Worm (Caenorhabditis elegans) whole organism, young adult: ENCODE data around the gene mpz-5.
A peak's percentile ranks its signal among the peaks of the same experiment; 100 is the strongest.

Source experiments
- B0261.1 ChIP-seq: sonication (generic microtip); optimal IDR thresholded peaks from 2 replicates; lab custom pipeline; 2016; ENCODE audit warnings: mild to moderate bottlenecking, missing genetic modification characterization, moderate library complexity, missing compliant biosample characterization
- D2030.7 ChIP-seq: fragments of 200-800 bp; sonication (Bioruptor generic); IDR thresholded peaks from 2 replicates; pipeline ENCODE4 v1.3.6; 2022; ENCODE audit warnings: missing genetic modification reagents, missing genetic modification characterization, missing compliant biosample characterization
- K12H6.12 ChIP-seq: fragments of 200-800 bp; sonication (Bioruptor generic); optimal IDR thresholded peaks from 2 replicates; lab custom pipeline; 2018; ENCODE audit warnings: mild to moderate bottlenecking, missing genetic modification characterization, missing compliant biosample characterization
- Y56A3A.18 ChIP-seq: fragments of 200-800 bp; sonication (Bioruptor generic); IDR thresholded peaks from 2 replicates; pipeline ENCODE4 v1.3.6; 2022; ENCODE audit warnings: missing genetic modification reagents, missing genetic modification characterization, missing compliant biosample characterization
- atf-7 ChIP-seq: sonication (generic microtip); optimal IDR thresholded peaks from 2 replicates; lab custom pipeline; 2017; ENCODE audit warnings: mild to moderate bottlenecking, missing genetic modification characterization, missing compliant biosample characterization
- attf-3 ChIP-seq: fragments of 200-800 bp; sonication (Bioruptor generic); conservative IDR thresholded peaks from 2 replicates; pipeline ENCODE4 v1.3.6; 2022; ENCODE audit warnings: missing genetic modification reagents, missing genetic modification characterization, missing compliant biosample characterization
- attf-5 ChIP-seq: fragments of 200-800 bp; sonication (Bioruptor generic); optimal IDR thresholded peaks from 2 replicates; lab custom pipeline; 2018; ENCODE audit warnings: mild to moderate bottlenecking, missing genetic modification characterization, missing compliant biosample characterization
- dpff-1 ChIP-seq: sonication (generic microtip); optimal IDR thresholded peaks from 2 replicates; lab custom pipeline; 2017; ENCODE audit warnings: mild to moderate bottlenecking, missing genetic modification characterization, missing compliant biosample characterization
- egl-44 ChIP-seq: fragments of 200-800 bp; sonication (Bioruptor generic); IDR thresholded peaks from 2 replicates; pipeline ENCODE4 v1.3.6; 2022; ENCODE audit warnings: missing genetic modification reagents, missing genetic modification characterization, missing compliant biosample characterization
- egrh-3 ChIP-seq: fragments of 200-800 bp; sonication (Bioruptor generic); IDR thresholded peaks from 2 replicates; pipeline ENCODE4 v1.3.6; 2022; ENCODE audit warnings: missing genetic modification reagents, missing genetic modification characterization, missing compliant biosample characterization
- ekl-4 ChIP-seq: fragments of 200-800 bp; sonication (Bioruptor generic); IDR thresholded peaks from 2 replicates; pipeline ENCODE4 v1.3.6; 2022; ENCODE audit warnings: missing genetic modification reagents, missing genetic modification characterization, missing compliant biosample characterization
- gei-17 ChIP-seq: fragments of 200-800 bp; sonication (Bioruptor generic); optimal IDR thresholded peaks from 2 replicates; lab custom pipeline; 2018; ENCODE audit warnings: mild to moderate bottlenecking, missing genetic modification characterization, missing compliant biosample characterization
- him-1 ChIP-seq: sonication (generic microtip); optimal IDR thresholded peaks from 2 replicates; lab custom pipeline; 2016; ENCODE audit warnings: missing genotype, missing genetic modification reagents, missing genetic modification characterization, missing compliant biosample characterization
- hlh-12 ChIP-seq: sonication (generic microtip); optimal IDR thresholded peaks from 2 replicates; lab custom pipeline; 2016; ENCODE audit warnings: missing genetic modification characterization, missing compliant biosample characterization
- hmg-1.2 ChIP-seq: fragments of 200-800 bp; sonication (Bioruptor generic); IDR thresholded peaks from 2 replicates; pipeline ENCODE4 v1.3.6; 2022; ENCODE audit warnings: missing genetic modification reagents, missing genetic modification characterization, missing compliant biosample characterization
- hmg-20 ChIP-seq: fragments of 200-800 bp; sonication (Bioruptor generic); IDR thresholded peaks from 2 replicates; pipeline ENCODE4 v1.3.6; 2022; ENCODE audit warnings: missing genetic modification reagents, missing genetic modification characterization, missing compliant biosample characterization
- hsf-1 ChIP-seq: fragments of 200-800 bp; sonication (Bioruptor generic); IDR thresholded peaks from 2 replicates; pipeline ENCODE4 v1.3.6; 2022; ENCODE audit warnings: missing genetic modification reagents, missing genetic modification characterization, missing compliant biosample characterization
- lsy-27 ChIP-seq: sonication (generic microtip); optimal IDR thresholded peaks from 2 replicates; lab custom pipeline; 2017; ENCODE audit warnings: missing genetic modification characterization, mild to moderate bottlenecking, missing compliant biosample characterization, antibody characterized with exemption, missing genotype, borderline replicate concordance; ENCODE audit not compliant: insufficient read depth
- madf-3 ChIP-seq: fragments of 200-800 bp; sonication (Bioruptor generic); IDR thresholded peaks from 2 replicates; pipeline ENCODE4 v1.3.6; 2022; ENCODE audit warnings: missing genetic modification reagents, missing genetic modification characterization, missing compliant biosample characterization
- mel-28 ChIP-seq: sonication (generic microtip); optimal IDR thresholded peaks from 2 replicates; lab custom pipeline; 2016; ENCODE audit warnings: borderline replicate concordance, mild to moderate bottlenecking, missing genetic modification characterization, missing compliant biosample characterization
- nhr-80 ChIP-seq: sonication (generic microtip); optimal IDR thresholded peaks from 2 replicates; lab custom pipeline; 2016; ENCODE audit warnings: missing genetic modification characterization, missing compliant biosample characterization
- pbrm-1 ChIP-seq: fragments of 200-800 bp; sonication (Bioruptor generic); IDR thresholded peaks from 2 replicates; pipeline ENCODE4 v1.3.6; 2022; ENCODE audit warnings: missing genetic modification reagents, missing genetic modification characterization, missing compliant biosample characterization
- pha-4 ChIP-seq: fragments of 150-350 bp; sonication (generic microtip); optimal IDR thresholded peaks from 2 replicates; lab custom pipeline; 2014; ENCODE audit warnings: missing biosample characterization, missing genetic modification reagents, missing genetic modification characterization
- sdz-38 ChIP-seq: sonication (generic microtip); optimal IDR thresholded peaks from 2 replicates; lab custom pipeline; 2016; ENCODE audit warnings: missing genotype, missing genetic modification characterization, missing compliant biosample characterization
- snpc-3.4 ChIP-seq: sonication (generic microtip); optimal IDR thresholded peaks from 2 replicates; lab custom pipeline; 2017; ENCODE audit warnings: missing genetic modification characterization, mild to moderate bottlenecking, missing compliant biosample characterization, antibody characterized with exemption, moderate library complexity, missing genotype, missing genetic modification reagents
- snpc-4 ChIP-seq, 5 experiments: fragments of 150-350 bp in 1 of 5; sonication (generic microtip) in 4 of 5; optimal IDR thresholded peaks; 2 replicates each; lab custom pipeline; 2014 to 2018; ENCODE audit warnings: missing genetic modification characterization in 5 of 5, missing biosample characterization in 3 of 5, antibody characterized with exemption in 2 of 5, mild to moderate bottlenecking in 2 of 5, missing compliant biosample characterization in 2 of 5, missing genotype in 2 of 5, moderate library complexity in 2 of 5, missing genetic modification reagents in 1 of 5
- somi-1 ChIP-seq: fragments of 200-800 bp; sonication (Bioruptor generic); optimal IDR thresholded peaks from 2 replicates; lab custom pipeline; 2018; ENCODE audit warnings: mild to moderate bottlenecking, missing genetic modification characterization, missing compliant biosample characterization
- tlf-1 ChIP-seq: fragments of 200-800 bp; sonication (Bioruptor generic); optimal IDR thresholded peaks from 2 replicates; lab custom pipeline; 2018; ENCODE audit warnings: mild to moderate bottlenecking, missing genetic modification characterization, missing compliant biosample characterization
- unc-130 ChIP-seq: sonication (generic microtip); optimal IDR thresholded peaks from 2 replicates; lab custom pipeline; 2016; ENCODE audit warnings: missing genetic modification reagents, missing genetic modification characterization, missing compliant biosample characterization
- zim-3 ChIP-seq: sonication (generic microtip); optimal IDR thresholded peaks from 2 replicates; lab custom pipeline; 2017; ENCODE audit warnings: mild to moderate bottlenecking, missing genetic modification characterization, moderate library complexity, missing compliant biosample characterization
- ztf-25 ChIP-seq: fragments of 200-800 bp; sonication (Bioruptor generic); IDR thresholded peaks from 2 replicates; pipeline ENCODE4 v1.3.6; 2022; ENCODE audit warnings: missing genetic modification reagents, missing genetic modification characterization, missing compliant biosample characterization
- ztf-28 ChIP-seq: fragments of 200-800 bp; sonication (Bioruptor generic); IDR thresholded peaks from 2 replicates; pipeline ENCODE4 v1.3.6; 2022; ENCODE audit warnings: missing genetic modification reagents, missing genetic modification characterization, missing compliant biosample characterization
- ztf-3 ChIP-seq: fragments of 200-800 bp; sonication (Bioruptor generic); optimal IDR thresholded peaks from 2 replicates; lab custom pipeline; 2018; ENCODE audit warnings: mild to moderate bottlenecking, missing genetic modification characterization, missing compliant biosample characterization

mpz-5 gene

DNA sequence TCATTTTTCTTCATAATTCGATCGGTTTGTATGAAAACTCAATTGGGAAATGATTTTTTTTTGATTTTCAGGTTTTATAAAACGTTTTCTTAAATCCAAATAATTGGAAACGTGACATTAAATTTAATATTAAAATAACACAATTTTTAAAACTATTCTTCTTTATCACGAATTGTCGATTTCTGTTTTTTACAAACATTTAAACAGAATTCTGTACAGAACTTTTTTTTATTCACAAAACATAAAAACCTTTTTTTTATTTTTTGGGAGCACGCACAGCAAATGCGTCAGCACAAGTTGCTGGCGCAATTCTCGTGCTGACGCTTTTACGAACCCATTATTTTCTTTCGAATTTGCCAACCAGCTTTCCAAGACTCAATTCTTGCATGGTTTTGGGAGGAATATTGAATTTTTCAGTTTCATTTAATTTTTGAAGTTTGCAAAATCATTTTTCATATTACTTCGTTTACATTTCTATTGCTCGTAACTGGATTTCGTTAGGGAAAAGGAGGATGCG is at the start of gene mpz-5 (continued):
- TF ChIP-seq ztf-28 (GFP tag; lab: Robert Waterston, UW) (no peak), pbrm-1 (GFP tag; lab: Robert Waterston, UW) (peak; percentile 68; the same call in 1 of the 2 replicates), mel-28 (tag; lab: Kevin White, UChicago) (no peak), lsy-27 (tag; lab: Kevin White, UChicago) (no peak), atf-7 (no peak), pha-4 (tag; lab: Kevin White, UChicago) (no peak), somi-1 (GFP tag; lab: Kevin White, UChicago) (no peak), hsf-1 (GFP tag; lab: Robert Waterston, UW) (0 out of 2 replicates have a peak, but pooled peaks have one; percentile 45), attf-5 (peak; percentile 41), ekl-4 (GFP tag; lab: Robert Waterston, UW) (no peak), B0261.1 (no peak), tlf-1 (GFP tag; lab: Kevin White, UChicago) (peak; percentile 6), Y56A3A.18 (0 out of 2 replicates have a peak, but pooled peaks have one; percentile 10), hmg-1.2 (peak; percentile 50), hlh-12 (tag; lab: Kevin White, UChicago) (no peak)
- TF ChIP-seq, all 124 proteins: peak for 32

DNA sequence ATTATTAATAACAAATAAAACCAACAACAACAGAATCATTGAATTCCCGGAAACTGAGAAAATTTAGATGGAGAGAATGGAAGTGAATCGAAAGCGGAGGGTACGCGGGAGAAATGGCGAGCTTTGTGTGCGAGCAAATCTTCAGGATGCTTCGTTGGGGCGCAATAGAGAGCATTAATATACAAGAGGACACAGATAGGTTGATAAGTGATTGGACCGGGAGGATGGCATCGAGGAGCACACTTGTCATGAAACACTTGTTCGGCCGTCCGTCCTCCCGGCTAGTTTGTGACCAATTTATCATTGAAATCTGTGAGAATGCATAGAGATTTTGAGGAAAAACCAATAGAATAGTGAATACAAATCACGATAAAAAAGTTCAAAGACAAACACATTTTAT is 48.6 kb upstream of the mpz-5 start:
- TF ChIP-seq attf-3 (GFP tag; lab: Robert Waterston, UW) (0 out of 2 replicates have a peak, but pooled peaks have one; percentile 32), dpff-1 (tag; lab: Kevin White, UChicago) (no peak), snpc-4 (GFP tag; optimal IDR thresholded peaks at IDR 0.05; lab: Kevin White, UChicago) (no peak), snpc-4 (tag; optimal IDR thresholded peaks at IDR 0.05; lab: Kevin White, UChicago) (peak in 1 of 4 experiments; percentile 11)

DNA sequence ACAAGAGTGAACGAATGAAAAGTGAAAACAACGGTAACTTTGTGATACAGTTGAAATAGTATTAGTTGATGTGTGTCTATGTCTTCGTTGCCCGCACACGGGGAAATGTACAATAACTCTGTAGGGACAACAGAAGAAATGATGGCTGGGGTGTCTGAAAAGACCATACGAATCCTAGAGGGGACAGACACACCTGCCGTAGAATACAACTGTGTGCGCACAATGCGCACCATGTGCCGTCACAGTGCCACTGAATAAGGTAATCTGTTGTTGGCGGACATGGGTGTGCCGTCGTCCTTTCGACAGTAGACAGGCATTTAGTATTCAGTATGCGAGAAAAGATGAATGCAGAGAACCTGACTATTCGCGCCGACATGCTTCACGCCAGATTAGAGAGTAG is 47.6 kb upstream of the mpz-5 start:
- TF ChIP-seq sdz-38 (tag; lab: Kevin White, UChicago) = no peak
- no peak for TF ChIP-seq zim-3 (tag; lab: Kevin White, UChicago)
- peak; percentile 50; the same call in 1 of the 2 replicates for TF ChIP-seq attf-3 (GFP tag; lab: Robert Waterston, UW)
- TF ChIP-seq hmg-1.2 = peak; percentile 53; the same call in 1 of the 2 replicates
- no peak for TF ChIP-seq egrh-3 (GFP tag; lab: Robert Waterston, UW)
- TF ChIP-seq egl-44 (GFP tag; lab: Robert Waterston, UW) = no peak
- no peak for TF ChIP-seq ztf-25 (GFP tag; lab: Robert Waterston, UW)
- no peak for TF ChIP-seq him-1 (tag; lab: Kevin White, UChicago)
- TF ChIP-seq, all 124 proteins: peak for 2

DNA sequence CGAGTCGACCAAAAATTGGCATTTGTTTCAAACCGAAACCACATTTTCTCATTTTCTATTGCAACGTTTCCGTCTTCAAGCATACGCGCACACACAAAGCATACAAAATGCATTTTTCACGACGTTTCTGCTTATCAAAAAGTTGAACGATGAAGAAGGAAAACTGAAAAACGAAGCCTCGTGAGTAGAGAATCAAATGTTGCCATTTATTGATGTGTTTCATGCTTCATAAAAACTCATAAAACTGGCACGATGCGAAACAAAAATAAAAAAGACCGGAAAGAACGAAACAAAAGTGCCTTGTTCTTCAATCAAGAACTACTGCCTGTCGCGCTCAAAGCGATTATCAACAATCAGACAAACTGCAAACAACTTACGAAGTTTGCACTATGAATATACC is 46.8 kb upstream of the mpz-5 start:
- TF ChIP-seq hmg-20 (GFP tag; lab: Robert Waterston, UW) (no peak), madf-3 (no peak), ztf-3 (GFP tag; lab: Kevin White, UChicago) (no peak), nhr-80 (tag; lab: Kevin White, UChicago) (peak; percentile 86), ztf-28 (GFP tag; lab: Robert Waterston, UW) (no peak), snpc-3.4 (tag; lab: Kevin White, UChicago) (no peak), unc-130 (no peak)

DNA sequence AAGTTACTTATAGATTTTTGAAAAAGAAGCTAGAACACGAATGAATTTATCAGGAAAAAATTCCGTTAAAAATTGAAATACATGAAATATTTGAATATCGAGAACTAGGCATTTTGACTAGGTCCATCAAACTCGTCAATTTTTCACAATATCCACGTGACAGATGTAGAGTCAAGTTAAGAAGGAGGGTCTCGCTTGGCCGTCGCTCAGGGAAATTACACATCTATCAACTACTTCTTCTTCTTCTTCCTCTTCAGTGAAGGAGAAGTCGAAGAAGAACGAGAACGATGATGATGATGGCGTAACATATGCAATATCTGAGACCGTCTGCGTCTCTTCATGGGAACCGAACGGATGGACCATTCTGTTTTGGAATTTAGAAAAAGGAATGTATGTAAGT is 46.3 kb upstream of the mpz-5 start:
- TF ChIP-seq hmg-1.2 = peak; percentile 33; the same call in 1 of the 2 replicates
- no peak for TF ChIP-seq D2030.7 (GFP tag; lab: Robert Waterston, UW)
- no peak for TF ChIP-seq gei-17 (GFP tag; lab: Kevin White, UChicago)
- TF ChIP-seq K12H6.12 (tag; lab: Kevin White, UChicago) = no peak
